Fruit fly (Drosophila melanogaster) whole organism, adult: ENCODE data around the gene CG2187.

Experiments
- CG11617 ChIP-seq: fragments of 200-800 bp; sonication (Bioruptor generic); optimal IDR thresholded peaks from 2 replicates; lab custom pipeline; 2017; ENCODE audit warnings: mild to moderate bottlenecking, missing biosample characterization, missing genetic modification reagents, missing genetic modification characterization
- CG12768 ChIP-seq: fragments of 200-800 bp; sonication (Bioruptor generic); optimal IDR thresholded peaks from 2 replicates; lab custom pipeline; 2017; ENCODE audit warnings: missing biosample characterization, missing genetic modification characterization, mild to moderate bottlenecking, moderate library complexity, missing genetic modification reagents
- CG14711 ChIP-seq: fragments of 200-800 bp; sonication (Bioruptor generic); optimal IDR thresholded peaks from 2 replicates; lab custom pipeline; 2018; ENCODE audit warnings: missing biosample characterization, mild to moderate bottlenecking, missing genetic modification characterization, moderate library complexity
- CG1620 ChIP-seq: fragments of 200-800 bp; sonication (Bioruptor generic); optimal IDR thresholded peaks from 2 replicates; lab custom pipeline; 2016; ENCODE audit warnings: missing biosample characterization, missing genetic modification characterization
- CG33017 ChIP-seq: fragments of 200-800 bp; sonication (Bioruptor generic); optimal IDR thresholded peaks from 2 replicates; lab custom pipeline; 2018; ENCODE audit warnings: missing biosample characterization, mild to moderate bottlenecking, missing genetic modification characterization, moderate library complexity
- CG5204 ChIP-seq: fragments of 200-800 bp; sonication (Bioruptor generic); optimal IDR thresholded peaks from 2 replicates; lab custom pipeline; 2016; ENCODE audit warnings: missing biosample characterization, missing genetic modification characterization
- CG7045 ChIP-seq: fragments of 200-800 bp; sonication (Bioruptor generic); optimal IDR thresholded peaks from 2 replicates; lab custom pipeline; 2017; ENCODE audit warnings: missing biosample characterization, mild to moderate bottlenecking, missing genetic modification characterization
- CG7101 ChIP-seq: fragments of 200-800 bp; sonication (Bioruptor generic); optimal IDR thresholded peaks from 2 replicates; lab custom pipeline; 2018; ENCODE audit warnings: missing biosample characterization, mild to moderate bottlenecking, missing genetic modification characterization, moderate library complexity
- Clk ChIP-seq: fragments of 200-800 bp; sonication (Bioruptor generic); optimal IDR thresholded peaks from 2 replicates; lab custom pipeline; 2017; ENCODE audit warnings: missing biosample characterization, missing genetic modification characterization
- Crg-1 ChIP-seq: fragments of 200-800 bp; sonication (Bioruptor generic); optimal IDR thresholded peaks from 2 replicates; lab custom pipeline; 2016; ENCODE audit warnings: missing biosample characterization, missing genetic modification characterization
- Hr96 ChIP-seq: fragments of 200-800 bp; sonication (Bioruptor generic); optimal IDR thresholded peaks from 2 replicates; lab custom pipeline; 2016; ENCODE audit warnings: missing biosample characterization, missing genetic modification characterization
- Mnt ChIP-seq: fragments of 200-800 bp; sonication (Bioruptor generic); optimal IDR thresholded peaks from 2 replicates; lab custom pipeline; 2016; ENCODE audit warnings: missing biosample characterization, mild to moderate bottlenecking, missing genetic modification characterization
- bab1 ChIP-seq: fragments of 200-800 bp; sonication (Bioruptor generic); optimal IDR thresholded peaks from 3 replicates; lab custom pipeline; 2019; ENCODE audit warnings: missing biosample characterization, mild to moderate bottlenecking, missing genetic modification characterization, moderate library complexity
- cic ChIP-seq: fragments of 200-800 bp; sonication (Bioruptor generic); optimal IDR thresholded peaks from 2 replicates; lab custom pipeline; 2017; ENCODE audit warnings: missing biosample characterization, mild to moderate bottlenecking, missing genetic modification characterization, moderate library complexity
- cnc ChIP-seq, 2 experiments: fragments of >200 bp; optimal IDR thresholded peaks; 2 replicates each; lab custom pipeline; 2017
- kay ChIP-seq: fragments of 200-800 bp; sonication (Bioruptor generic); peaks from one replicate; lab custom pipeline; 2016; ENCODE audit warnings: missing biosample characterization, missing genetic modification characterization, borderline replicate concordance
- ovo ChIP-seq: fragments of 200-800 bp; sonication (Bioruptor generic); optimal IDR thresholded peaks from 2 replicates; lab custom pipeline; 2016; ENCODE audit warnings: missing biosample characterization, missing genetic modification characterization
- pad ChIP-seq: fragments of 200-800 bp; sonication (Bioruptor generic); optimal IDR thresholded peaks from 3 replicates; lab custom pipeline; 2017; ENCODE audit warnings: missing biosample characterization, missing genetic modification characterization, mild to moderate bottlenecking, moderate library complexity, missing genetic modification reagents
- tj ChIP-seq: fragments of 200-800 bp; sonication (Bioruptor generic); optimal IDR thresholded peaks from 3 replicates; lab custom pipeline; 2017; ENCODE audit warnings: missing biosample characterization, mild to moderate bottlenecking, missing genetic modification characterization, moderate library complexity
- toe ChIP-seq: fragments of 200-800 bp; sonication (Bioruptor generic); optimal IDR thresholded peaks from 2 replicates; lab custom pipeline; 2016; ENCODE audit warnings: missing biosample characterization, missing genetic modification characterization

CG2187 gene

DNA sequence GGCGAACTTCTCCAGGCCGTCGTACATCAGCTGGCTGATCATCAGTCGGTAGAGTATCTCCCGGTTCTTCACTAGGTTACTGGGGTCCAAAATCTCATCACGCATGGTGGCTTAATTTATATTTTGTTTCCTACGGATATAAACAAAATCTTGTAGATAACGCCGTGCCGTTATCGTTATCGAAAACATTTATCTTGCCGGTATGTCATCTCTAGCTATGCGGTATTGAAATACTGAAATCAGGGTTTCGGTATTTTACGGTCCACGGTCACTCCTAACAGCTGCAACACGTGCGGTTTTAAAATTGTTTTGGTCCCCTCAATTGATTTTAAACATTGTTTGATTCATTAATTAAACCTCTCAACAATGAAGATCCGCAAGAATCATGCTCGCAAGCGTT is 21.7 kb downstream of the CG2187 start, which contains the start of the genes CstF50 and CG11563:
Gene CstF50, minus strand, starts transcription at position 188 of the 400 bp plus-strand sequence.
Gene CG11563, plus strand, starts transcription at position 260 of the 400 bp plus-strand sequence.
- TF ChIP-seq cic (GFP tag; lab: Kevin White, UChicago) (peak; percentile 6), CG7045 (no peak), bab1 (GFP tag; lab: Kevin White, UChicago) (peak; percentile 59), Mnt (peak; percentile 98)

DNA sequence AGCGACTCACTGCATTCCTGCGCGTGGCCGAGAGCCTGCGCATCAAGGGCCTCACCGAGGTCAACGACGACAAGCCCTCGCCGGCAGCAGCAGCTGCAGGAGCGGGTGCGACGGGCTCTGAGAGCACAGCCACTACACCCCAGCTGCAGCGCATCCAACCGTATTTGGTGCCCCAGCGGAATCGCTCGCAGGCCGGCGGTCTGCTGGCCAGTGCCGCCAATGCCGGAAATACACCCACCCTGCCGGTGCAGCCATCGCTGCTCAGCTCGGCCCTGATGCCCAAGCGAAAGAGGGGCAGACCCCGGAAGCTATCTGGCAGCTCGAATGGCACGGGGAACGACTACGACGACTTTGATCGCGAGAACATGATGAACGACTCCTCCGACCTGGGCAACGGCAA is 30.7 kb downstream of the CG2187 start:
- TF ChIP-seq CG14711 (tag; lab: Kevin White, UChicago) (no peak), Mnt (no peak), pad (no peak), Hr96 (GFP tag; lab: Kevin White, UChicago) (no peak), CG12768 (no peak), tj (no peak), cnc (optimal IDR thresholded peaks at IDR 0.05; lab: Kevin White, UChicago) (no peak)

DNA sequence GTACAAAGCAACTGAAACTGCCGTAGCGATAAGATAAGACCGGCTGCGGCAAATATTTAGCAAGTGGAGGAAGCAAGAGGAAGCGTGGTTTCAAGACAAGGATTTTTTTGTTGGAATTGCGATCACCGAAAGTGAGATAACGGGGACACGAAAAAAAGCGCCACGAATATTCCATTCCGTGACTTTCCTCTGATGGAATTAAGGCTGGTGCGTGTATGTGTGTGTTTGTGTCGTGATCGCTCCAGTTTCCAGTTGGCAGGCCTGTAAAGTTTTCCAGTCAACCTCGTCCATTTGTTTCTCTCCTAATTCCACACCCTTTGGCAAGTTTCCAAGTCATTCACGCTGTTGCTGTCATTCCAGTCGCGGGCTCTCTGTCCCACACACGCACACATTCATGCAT is 32.2 kb downstream of the CG2187 start:
- no peak for TF ChIP-seq kay (GFP tag; lab: Kevin White, UChicago)
- no peak for TF ChIP-seq CG14711 (tag; lab: Kevin White, UChicago)

DNA sequence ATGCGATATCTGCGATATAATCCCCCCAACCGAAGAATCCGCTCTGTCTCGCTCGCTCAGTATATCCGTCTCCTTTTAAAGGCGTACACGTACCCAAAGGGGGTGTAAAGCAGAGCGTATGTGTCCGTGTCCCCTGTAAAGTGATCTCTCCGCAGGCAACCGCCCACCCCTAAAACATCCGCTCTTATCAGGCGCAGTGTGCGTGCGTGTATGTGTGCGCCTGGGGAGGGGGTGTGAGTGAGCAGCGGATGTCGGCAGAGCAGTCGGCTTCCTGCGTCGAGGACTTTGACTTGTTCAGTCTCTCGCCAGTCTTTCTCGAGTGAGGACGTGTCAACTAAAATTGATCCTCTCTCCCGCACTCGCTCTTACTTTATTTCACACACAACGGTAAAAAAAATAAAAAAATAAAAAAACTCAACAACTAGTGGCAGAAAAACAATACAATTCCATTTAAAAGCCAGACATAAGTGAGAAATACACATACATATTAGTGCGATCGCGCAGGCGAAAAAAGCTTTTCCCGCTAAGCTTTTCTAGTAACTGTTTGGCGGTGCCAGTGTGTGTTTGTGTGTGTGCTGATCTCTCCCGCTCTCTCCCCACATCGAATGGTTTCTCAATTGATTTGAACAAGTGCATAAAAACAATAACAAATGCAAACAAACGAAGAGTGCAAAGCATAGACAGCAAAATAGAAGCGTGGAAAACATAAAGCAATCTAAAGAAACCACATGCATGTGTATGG is 32.8 kb downstream of the CG2187 start:
- TF ChIP-seq ovo (GFP tag; lab: Kevin White, UChicago) (peak; percentile 68), CG12768 (peak; percentile 61), CG11617 (GFP tag; lab: Kevin White, UChicago) (peak; percentile 12), cnc (optimal IDR thresholded peaks at IDR 0.05; lab: Kevin White, UChicago) (no peak), Clk (GFP tag; lab: Kevin White, UChicago) (no peak), CG7045 (no peak), tj (peak; percentile 23), toe (peak; percentile 70), CG5204 (no peak), Hr96 (GFP tag; lab: Kevin White, UChicago) (no peak), CG1620 (no peak), CG14711 (tag; lab: Kevin White, UChicago) (no peak), CG33017 (tag; lab: Kevin White, UChicago) (peak; percentile 32), pad (peak; percentile 91), kay (GFP tag; lab: Kevin White, UChicago) (no peak), CG7101 (tag; lab: Kevin White, UChicago) (peak; percentile 6), Mnt (no peak), cic (GFP tag; lab: Kevin White, UChicago) (peak; percentile 66)

DNA sequence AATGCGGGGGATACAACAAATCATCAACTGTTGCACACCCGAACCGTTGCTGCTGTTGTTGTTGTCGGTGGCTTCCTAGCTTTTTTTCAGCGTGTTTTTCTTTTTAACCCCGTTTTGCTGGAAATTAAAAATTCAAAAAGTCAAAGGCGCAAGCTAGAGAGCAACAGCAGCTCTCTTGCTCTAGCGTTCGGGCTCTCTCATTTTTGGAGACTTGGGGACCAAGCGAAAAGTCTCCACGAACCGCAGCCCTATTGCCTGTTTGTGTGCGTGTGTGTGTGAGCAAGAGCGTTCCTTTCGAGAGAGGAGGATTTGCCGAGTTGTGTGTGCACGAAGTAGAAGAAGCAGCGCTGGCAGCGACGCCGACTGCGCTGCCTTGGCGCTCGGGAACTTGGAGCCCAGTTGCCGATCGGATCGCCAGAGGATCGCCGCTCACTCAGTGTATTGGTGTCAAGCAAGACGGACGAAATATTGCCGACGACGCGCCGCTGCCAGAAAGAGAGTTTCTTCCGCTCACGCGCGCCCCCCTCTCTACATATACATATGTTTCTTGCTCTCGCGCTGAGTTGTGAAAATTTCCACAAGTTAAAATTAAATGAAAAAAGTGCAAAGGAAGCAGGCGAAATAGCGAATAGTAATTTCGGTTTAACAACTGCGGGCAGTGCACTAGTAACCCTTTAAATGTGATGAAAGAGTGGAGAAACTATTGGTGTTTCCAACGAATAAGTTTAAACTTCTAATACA is 33.7 kb downstream of the CG2187 start:
- no peak for TF ChIP-seq CG11617 (GFP tag; lab: Kevin White, UChicago)
- TF ChIP-seq Crg-1 (GFP tag; lab: Kevin White, UChicago), result no peak
- peak; percentile 36 for TF ChIP-seq pad
- TF ChIP-seq Clk (GFP tag; lab: Kevin White, UChicago), result no peak
- peak; percentile 73 for TF ChIP-seq tj
- peak; percentile 37 for TF ChIP-seq bab1 (GFP tag; lab: Kevin White, UChicago)
- no peak for TF ChIP-seq kay (GFP tag; lab: Kevin White, UChicago)
- no peak for TF ChIP-seq CG5204

DNA sequence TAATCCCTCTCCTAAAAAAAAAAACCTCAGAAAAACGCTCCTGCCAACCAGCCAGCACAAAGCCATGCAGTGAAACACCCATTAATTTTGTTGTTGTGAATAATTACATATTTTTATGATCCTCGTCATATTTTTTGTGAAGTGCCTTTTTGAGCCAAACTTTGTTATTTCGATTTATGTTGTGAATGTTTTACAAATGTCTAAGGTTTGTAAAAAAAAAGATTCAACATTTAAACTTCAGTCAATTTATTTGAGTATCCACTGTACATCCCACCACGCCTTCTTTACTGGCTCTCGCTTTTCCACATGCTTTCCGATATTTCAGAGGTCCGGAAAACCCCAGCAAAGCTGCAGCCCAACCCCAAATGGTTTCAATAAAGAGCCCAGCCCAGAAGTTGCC is 34.3 kb downstream of the CG2187 start:
- TF ChIP-seq kay (GFP tag; lab: Kevin White, UChicago) (peak; percentile 32), tj (no peak)

DNA sequence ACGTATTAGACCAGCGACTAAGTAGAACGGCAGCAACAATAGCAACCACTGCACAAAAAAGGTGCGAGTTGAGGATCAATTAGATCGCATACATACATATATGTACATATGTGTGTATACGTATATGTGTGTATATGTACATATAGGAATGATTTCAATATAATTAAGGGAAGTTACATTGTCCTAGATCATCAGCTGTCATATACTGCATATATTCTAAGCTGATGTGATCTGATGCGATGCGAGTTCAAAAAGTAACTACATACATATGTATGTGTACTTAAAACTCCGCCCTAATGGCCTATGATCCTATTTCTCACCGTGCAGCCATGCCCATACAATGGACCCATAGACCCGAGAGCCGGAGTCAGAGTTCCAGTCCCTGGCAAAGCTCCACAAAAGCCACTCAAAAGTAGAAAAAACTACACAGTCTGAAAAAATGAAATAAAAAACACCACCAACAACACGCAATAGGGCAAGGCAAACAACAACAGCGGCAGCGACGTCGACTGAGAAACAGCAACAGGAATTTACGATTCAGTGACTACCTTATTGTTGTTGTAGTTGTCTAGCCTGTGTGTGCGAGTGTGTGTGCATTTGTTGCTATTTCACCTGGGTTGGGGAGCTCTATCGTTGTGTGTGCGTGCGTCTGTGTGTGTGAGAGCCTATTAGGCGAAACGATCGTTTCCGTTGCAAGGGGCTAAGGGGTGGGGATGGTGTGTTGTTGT is 35.1 kb downstream of the CG2187 start:
- TF ChIP-seq ovo (GFP tag; lab: Kevin White, UChicago) (peak; percentile 7), CG1620 (no peak), CG14711 (tag; lab: Kevin White, UChicago) (no peak), Hr96 (GFP tag; lab: Kevin White, UChicago) (no peak), toe (peak; percentile 39), Crg-1 (GFP tag; lab: Kevin White, UChicago) (no peak), CG5204 (no peak), pad (peak; percentile 27), tj (no peak)
